Worm (Caenorhabditis elegans) whole organism, midembryonic: ENCODE results near the gene C06H5.6.

Experiments
- T22C8.4 ChIP-seq: fragments of 200-800 bp; sonication (Bioruptor generic); IDR thresholded peaks from 2 replicates; pipeline ENCODE4 v1.3.6; 2022; ENCODE audit warnings: missing genetic modification characterization, missing compliant biosample characterization
- cog-1 ChIP-seq: sonication (generic microtip); optimal IDR thresholded peaks from 2 replicates; lab custom pipeline; 2016; ENCODE audit warnings: missing genetic modification characterization, missing compliant biosample characterization
- flt-1 ChIP-seq: fragments of 200-800 bp; sonication (Bioruptor generic); IDR thresholded peaks from 2 replicates; pipeline ENCODE4 v1.3.6; 2022; ENCODE audit warnings: missing genetic modification characterization, missing compliant biosample characterization
- klf-2 ChIP-seq: fragments of 200-800 bp; sonication (Bioruptor generic); conservative IDR thresholded peaks from 2 replicates; pipeline ENCODE4 v1.3.6; 2022; ENCODE audit warnings: missing genetic modification reagents, missing genetic modification characterization, missing compliant biosample characterization
- med-1 ChIP-seq: sonication (generic microtip); optimal IDR thresholded peaks from 2 replicates; lab custom pipeline; 2017; ENCODE audit warnings: missing genetic modification characterization, mild to moderate bottlenecking, missing compliant biosample characterization, antibody characterized with exemption, missing genetic modification reagents; ENCODE audit not compliant: insufficient read depth
- ref-1 ChIP-seq: fragments of 200-800 bp; sonication (Bioruptor generic); conservative IDR thresholded peaks from 2 replicates; pipeline ENCODE4 v1.3.6; 2022; ENCODE audit warnings: missing genetic modification reagents, missing genetic modification characterization, missing compliant biosample characterization
- tab-1 ChIP-seq: fragments of 200-800 bp; sonication (Bioruptor generic); IDR thresholded peaks from 2 replicates; pipeline ENCODE4 v1.3.6; 2022; ENCODE audit warnings: missing genetic modification characterization, missing compliant biosample characterization
- ztf-23 ChIP-seq: fragments of 200-800 bp; sonication (Bioruptor generic); IDR thresholded peaks from 2 replicates; pipeline ENCODE4 v1.3.6; 2022; ENCODE audit warnings: missing genetic modification reagents, missing genetic modification characterization, missing compliant biosample characterization
- ztf-29 ChIP-seq: fragments of 200-800 bp; sonication (Bioruptor generic); IDR thresholded peaks from 2 replicates; pipeline ENCODE4 v1.3.6; 2022; ENCODE audit warnings: missing genetic modification reagents, missing genetic modification characterization, missing compliant biosample characterization

C06H5.6 gene

DNA sequence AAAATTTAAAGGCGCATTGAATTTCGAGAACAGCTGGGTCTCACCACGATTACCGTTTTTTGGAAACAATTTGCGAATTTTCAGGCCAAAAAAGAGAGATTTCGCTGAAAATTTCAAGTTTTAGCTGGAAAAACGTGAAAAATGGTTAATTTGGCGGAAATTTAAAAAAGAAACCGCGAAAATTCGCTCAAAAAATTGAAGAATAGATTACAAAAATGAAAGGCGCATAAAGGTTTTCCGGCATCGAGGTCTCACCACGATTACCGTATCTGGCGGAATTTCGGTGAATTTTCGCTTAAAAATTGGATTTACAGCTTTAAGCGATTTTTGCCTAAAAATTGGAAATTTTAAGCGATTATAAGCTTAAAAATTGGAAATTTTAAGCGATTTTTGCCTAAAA is 29.3 kb downstream of the C06H5.6 start:
- TF ChIP-seq ref-1 (GFP tag; lab: Robert Waterston, UW) = no peak
- no peak for TF ChIP-seq cog-1 (tag; lab: Kevin White, UChicago)
- no peak for TF ChIP-seq flt-1
- TF ChIP-seq ztf-29 = no peak
- no peak for TF ChIP-seq ztf-23
- TF ChIP-seq tab-1 (GFP tag; lab: Robert Waterston, UW) = no peak

- no peak for TF ChIP-seq cog-1 (tag; lab: Kevin White, UChicago)
- TF ChIP-seq ref-1 (GFP tag; lab: Robert Waterston, UW) = no peak
- TF ChIP-seq T22C8.4 (GFP tag; lab: Robert Waterston, UW) = no peak
- no peak for TF ChIP-seq med-1 (GFP tag; lab: Kevin White, UChicago)
- TF ChIP-seq ztf-23 = no peak
- no peak for TF ChIP-seq tab-1 (GFP tag; lab: Robert Waterston, UW)
- TF ChIP-seq flt-1 = no peak
- TF ChIP-seq klf-2 = no peak
- no peak for TF ChIP-seq ztf-29
Observed at ce11 chrV:17859065-17859464, 29.7 kb downstream of the C06H5.6 start.

- TF ChIP-seq flt-1 (no peak), tab-1 (GFP tag; lab: Robert Waterston, UW) (no peak), klf-2 (no peak), ztf-29 (no peak), ztf-23 (no peak), ref-1 (GFP tag; lab: Robert Waterston, UW) (no peak), T22C8.4 (GFP tag; lab: Robert Waterston, UW) (no peak), med-1 (GFP tag; lab: Kevin White, UChicago) (no peak), cog-1 (tag; lab: Kevin White, UChicago) (no peak)
Observed at ce11 chrV:17857901-17858300, 30.9 kb downstream of the C06H5.6 start.

DNA sequence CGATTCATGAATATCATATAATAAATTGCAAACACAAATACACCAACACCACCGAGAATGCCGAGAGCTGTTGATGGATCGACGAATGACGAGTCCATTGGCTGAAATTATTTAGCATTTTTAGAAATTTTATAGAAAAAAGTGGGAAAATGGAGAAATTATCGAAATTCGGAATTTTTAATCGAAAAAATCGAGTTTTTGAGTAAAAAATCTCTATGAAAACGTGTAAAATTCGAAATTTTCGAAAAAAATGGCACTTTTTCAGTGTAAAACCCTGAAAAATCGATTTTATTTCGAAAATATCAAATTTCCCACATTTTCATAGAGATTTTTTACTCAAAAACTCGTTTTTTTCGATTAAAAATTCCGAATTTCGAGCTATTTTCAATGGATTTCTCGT is 32.9 kb downstream of the C06H5.6 start, which contains the start of gene tcc-1:
tcc-1 (minus strand) TSS at position 101 of the 400 bp plus-strand sequence.
- TF ChIP-seq T22C8.4 (GFP tag; lab: Robert Waterston, UW) (no peak), ztf-23 (no peak)

ce11 chrV:17845370-17845967 is 43.3 kb downstream of the C06H5.6 start:
- no peak for TF ChIP-seq tab-1 (GFP tag; lab: Robert Waterston, UW)
- no peak for TF ChIP-seq ref-1 (GFP tag; lab: Robert Waterston, UW)
- no peak for TF ChIP-seq ztf-23
- TF ChIP-seq flt-1 = no peak
- TF ChIP-seq med-1 (GFP tag; lab: Kevin White, UChicago) = no peak

- TF ChIP-seq klf-2 (no peak), T22C8.4 (GFP tag; lab: Robert Waterston, UW) (no peak), ztf-23 (no peak), med-1 (GFP tag; lab: Kevin White, UChicago) (no peak), tab-1 (GFP tag; lab: Robert Waterston, UW) (no peak), ref-1 (GFP tag; lab: Robert Waterston, UW) (no peak), ztf-29 (no peak), flt-1 (no peak), cog-1 (tag; lab: Kevin White, UChicago) (no peak)
Observed at ce11 chrV:17844106-17844505, 44.7 kb downstream of the C06H5.6 start, which contains the start of gene srh-286. Gene srh-286, minus strand, starts transcription at chrV:17844206.

DNA sequence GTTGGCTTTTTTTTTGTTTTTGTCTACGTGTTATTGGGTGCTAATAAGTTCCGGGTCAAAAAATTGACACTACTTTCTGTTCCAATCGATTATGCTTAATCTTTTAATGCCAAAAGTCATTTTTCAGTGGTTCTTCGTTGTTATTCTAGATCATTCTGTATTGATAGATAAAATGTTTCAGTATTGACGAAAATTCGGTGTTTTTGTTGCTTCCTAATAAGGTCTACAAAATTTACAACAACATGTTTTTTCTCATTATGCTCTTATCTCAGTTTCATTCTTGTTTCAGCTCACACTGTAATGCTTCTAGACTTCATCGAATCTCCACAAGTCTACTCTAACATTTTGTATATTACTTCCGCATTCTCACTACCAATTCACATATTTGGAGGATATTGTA is 57.4 kb downstream of the C06H5.6 start, which contains the start of gene srh-303:
srh-303 (plus strand) TSS at position 301 of the 400 bp plus-strand sequence.
- TF ChIP-seq ztf-29 (no peak), ztf-23 (no peak), klf-2 (no peak), ref-1 (GFP tag; lab: Robert Waterston, UW) (no peak), T22C8.4 (GFP tag; lab: Robert Waterston, UW) (no peak), flt-1 (no peak), cog-1 (tag; lab: Kevin White, UChicago) (no peak), tab-1 (GFP tag; lab: Robert Waterston, UW) (no peak), med-1 (GFP tag; lab: Kevin White, UChicago) (no peak)
